Worm (Caenorhabditis elegans): Measurements from ENCODE around the gene F56D2.2.
A peak's percentile ranks its signal among the peaks of the same experiment; 100 is the strongest.

Gene F56D2.2

ce11 chrIII:5546730-5547129 is 40.3 kb upstream of the F56D2.2 start, which contains the start of gene F09F7.5:
Gene F09F7.5 (plus strand): TSS chrIII:5546987.
- TF ChIP-seq dmd-9 (GFP tag; IDR thresholded peaks at IDR 0.05) (no peak), daf-16 (GFP tag; optimal IDR thresholded peaks at IDR 0.05) (no peak), daf-16 (tag; optimal IDR thresholded peaks at IDR 0.05) (peak; percentile 30), lin-15B (tag; optimal IDR thresholded peaks at IDR 0.05) (no peak), hif-1 (tag; optimal IDR thresholded peaks at IDR 0.05) (no peak), mxl-3 (GFP tag; optimal IDR thresholded peaks at IDR 0.05) (peak; percentile 31), dmd-6 (GFP tag; IDR thresholded peaks at IDR 0.05) (peak; percentile 55), pqm-1 (tag; optimal IDR thresholded peaks at IDR 0.05) (peak; percentile 70), lin-13 (GFP tag; optimal IDR thresholded peaks at IDR 0.05) (no peak)

DNA sequence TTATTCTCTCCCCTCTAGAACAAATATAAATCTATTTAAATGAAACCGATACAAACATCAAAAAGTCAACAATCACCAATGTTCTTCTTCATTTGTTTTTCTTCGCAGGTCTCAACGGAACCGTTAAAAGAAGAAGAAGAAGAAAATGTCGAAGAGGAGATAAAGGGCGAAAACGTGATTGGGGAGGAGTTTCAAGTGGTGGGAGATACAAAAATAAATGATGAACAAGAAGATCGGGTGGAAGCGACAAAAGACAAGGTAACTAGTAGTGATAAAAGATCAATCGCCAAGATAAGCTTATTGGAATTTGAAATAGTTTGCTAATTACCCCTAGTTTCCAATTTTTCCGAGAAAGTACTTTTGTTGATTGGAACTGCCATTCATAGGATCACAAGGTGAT is 36.9 kb upstream of the F56D2.2 start:
- TF ChIP-seq unc-62 (GFP tag; optimal IDR thresholded peaks at IDR 0.05 in 1 of 2) (peak in 1 of 2 experiments; percentile 61), unc-62 (tag; optimal IDR thresholded peaks at IDR 0.05) (no peak), nhr-25 (tag; optimal IDR thresholded peaks at IDR 0.05; ENCODE audit: borderline replicate concordance, insufficient read depth) (no peak), mdl-1 (tag; optimal IDR thresholded peaks at IDR 0.05) (peak in 1 of 2 experiments; percentile 32), dve-1 (tag; optimal IDR thresholded peaks at IDR 0.05; ENCODE audit: insufficient read depth) (peak; percentile 23), aha-1 (tag) (peak; percentile 42), hlh-30 (tag; optimal IDR thresholded peaks at IDR 0.05; ENCODE audit: insufficient read depth) (peak; percentile 18), lin-29 (GFP tag; IDR thresholded peaks at IDR 0.05) (peak; percentile 9; the same call in 1 of the 2 replicates), ceh-32 (tag; optimal IDR thresholded peaks at IDR 0.05; ENCODE audit: poor library complexity) (no peak), mep-1 (tag; optimal IDR thresholded peaks at IDR 0.05) (no peak), cey-2 (tag; optimal IDR thresholded peaks at IDR 0.05; ENCODE audit: borderline replicate concordance, insufficient read depth) (peak; percentile 6), nhr-28 (tag; optimal IDR thresholded peaks at IDR 0.05) (peak; percentile 48), dmd-6 (GFP tag; IDR thresholded peaks at IDR 0.05) (0 out of 2 replicates have a peak, but pooled peaks have one; percentile 12)

- TF ChIP-seq T20F7.1 (GFP tag; optimal IDR thresholded peaks at IDR 0.05) (peak; percentile 12), snpc-1.2 (GFP tag; IDR thresholded peaks at IDR 0.05) (0 out of 2 replicates have a peak, but pooled peaks have one; percentile 28), daf-16 (GFP tag; optimal IDR thresholded peaks at IDR 0.05) (no peak), daf-16 (tag; optimal IDR thresholded peaks at IDR 0.05) (peak; percentile 46), tra-1 (GFP tag; IDR thresholded peaks at IDR 0.05) (0 out of 2 replicates have a peak, but pooled peaks have one; percentile 20), T26A8.4 (GFP tag; IDR thresholded peaks at IDR 0.05) (peak; percentile 47; the same call in 1 of the 2 replicates), zfp-3 (GFP tag; conservative IDR thresholded peaks at IDR 0.05) (peak; percentile 90), lsy-2 (tag; optimal IDR thresholded peaks at IDR 0.05) (peak in 1 of 2 experiments; percentile 7), mep-1 (tag; optimal IDR thresholded peaks at IDR 0.05) (peak; percentile 53), nhr-6 (tag; optimal IDR thresholded peaks at IDR 0.05) (peak; percentile 22), nhr-42 (GFP tag; IDR thresholded peaks at IDR 0.05) (no peak), mdt-29 (GFP tag; IDR thresholded peaks at IDR 0.05) (peak; percentile 43; the same call in 1 of the 2 replicates), nhr-77 (tag; optimal IDR thresholded peaks at IDR 0.05) (peak; percentile 35), php-3 (GFP tag; IDR thresholded peaks at IDR 0.05) (0 out of 2 replicates have a peak, but pooled peaks have one; percentile 38), ama-1 (optimal IDR thresholded peaks at IDR 0.05) (peak; percentile 60), vab-7 (GFP tag; IDR thresholded peaks at IDR 0.05) (0 out of 2 replicates have a peak, but pooled peaks have one; percentile 6), dve-1 (tag; optimal IDR thresholded peaks at IDR 0.05; ENCODE audit: insufficient read depth) (peak; percentile 62), F44E2.7 (GFP tag; IDR thresholded peaks at IDR 0.05) (no peak), sdz-12 (GFP tag; optimal IDR thresholded peaks at IDR 0.05) (peak; percentile 74), zip-11 (GFP tag; IDR thresholded peaks at IDR 0.05) (no peak), R02D3.7 (tag; optimal IDR thresholded peaks at IDR 0.05) (no peak)
Observed at ce11 chrIII:5550844-5551243, 36.2 kb upstream of the F56D2.2 start.

All from whole organism, L4 larva.